Worm (Caenorhabditis elegans): ENCODE data around the gene R03H10.1.

DNA sequence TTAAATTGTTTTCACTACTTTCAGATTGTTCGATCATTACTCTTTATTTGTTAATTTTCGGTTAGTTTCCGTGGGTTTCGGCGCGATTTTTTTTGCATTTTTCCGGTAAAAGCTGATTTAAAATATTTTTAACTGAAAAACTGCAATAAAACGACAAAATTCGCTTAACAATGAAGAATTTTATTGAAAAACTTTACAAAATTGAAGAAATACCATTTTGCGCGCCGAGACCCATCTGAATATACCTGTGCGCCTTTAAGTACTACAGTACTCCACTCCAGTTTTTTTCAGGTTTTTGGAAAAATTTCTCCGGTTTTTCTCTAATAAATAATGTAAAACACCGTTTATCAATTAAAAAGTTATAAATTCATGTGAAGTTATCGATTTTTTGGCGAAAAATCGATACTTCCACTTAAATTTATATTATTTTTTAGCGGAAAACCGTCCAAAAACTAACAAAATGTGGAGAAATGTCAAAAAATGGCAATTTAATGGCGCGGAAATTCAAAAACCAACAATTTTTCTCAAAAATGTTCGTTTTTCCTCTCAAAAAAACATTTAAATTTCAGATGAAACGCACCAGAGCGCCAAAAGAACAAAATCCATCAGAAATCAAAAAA is 50.9 kb downstream of the R03H10.1 start, which contains the start of gene C16A11.10:
- no peak for TF ChIP-seq unc-39 (tag; optimal IDR thresholded peaks at IDR 0.05)
- TF ChIP-seq nhr-11 (tag; optimal IDR thresholded peaks at IDR 0.05), result no peak
- TF ChIP-seq nhr-76 (tag; optimal IDR thresholded peaks at IDR 0.05), result no peak
- TF ChIP-seq snpc-4 (tag; optimal IDR thresholded peaks at IDR 0.05), result no peak

Data from whole organism, L3 larva.